Worm (Caenorhabditis elegans) whole organism, L3 larva: ENCODE results near the gene pals-27.

Experiments
- R02D3.7 ChIP-seq: fragments of 150-350 bp; optimal IDR thresholded peaks from 2 replicates; lab custom pipeline; 2014; ENCODE audit warnings: missing biosample characterization, missing genetic modification characterization
- ZK546.5 ChIP-seq: sonication (generic microtip); optimal IDR thresholded peaks from 2 replicates; lab custom pipeline; 2017; ENCODE audit warnings: missing biosample characterization, missing genetic modification characterization
- aly-2 ChIP-seq: fragments of 150-350 bp; optimal IDR thresholded peaks from 2 replicates; lab custom pipeline; 2014; ENCODE audit warnings: missing biosample characterization, missing genetic modification characterization
- ceh-16 ChIP-seq: sonication (generic microtip); optimal IDR thresholded peaks from 2 replicates; lab custom pipeline; 2017; ENCODE audit warnings: missing biosample characterization, missing genetic modification characterization
- ceh-28 ChIP-seq: fragments of 150-350 bp; optimal IDR thresholded peaks from 2 replicates; lab custom pipeline; 2014; ENCODE audit warnings: missing biosample characterization, missing genetic modification reagents, missing genetic modification characterization
- ceh-82 ChIP-seq: fragments of 150-350 bp; optimal IDR thresholded peaks from 2 replicates; lab custom pipeline; 2014; ENCODE audit warnings: missing biosample characterization, missing genetic modification characterization
- ceh-9 ChIP-seq: sonication (generic microtip); optimal IDR thresholded peaks from 2 replicates; lab custom pipeline; 2018; ENCODE audit warnings: missing biosample characterization, missing genetic modification characterization
- daf-12 ChIP-seq: fragments of 150-350 bp; optimal IDR thresholded peaks from 2 replicates; lab custom pipeline; 2014; ENCODE audit warnings: missing biosample characterization, missing genetic modification reagents, missing genetic modification characterization
- egl-5 ChIP-seq: fragments of 150-350 bp; optimal IDR thresholded peaks from 2 replicates; lab custom pipeline; 2017; ENCODE audit warnings: missing biosample characterization, missing genetic modification reagents, missing genetic modification characterization, inconsistent platforms
- elt-2 ChIP-seq: sonication (generic microtip); optimal IDR thresholded peaks from 2 replicates; lab custom pipeline; 2016; ENCODE audit warnings: missing genetic modification reagents, mild to moderate bottlenecking, missing genetic modification characterization, missing compliant biosample characterization
- eor-1 ChIP-seq, 2 experiments: fragments of 150-350 bp; optimal IDR thresholded peaks; 2 replicates each; lab custom pipeline; 2014 to 2018; ENCODE audit warnings: missing biosample characterization in 2 of 2, missing genetic modification characterization in 2 of 2
- fkh-10 ChIP-seq: sonication (generic microtip); optimal IDR thresholded peaks from 2 replicates; lab custom pipeline; 2017; ENCODE audit warnings: missing biosample characterization, missing genetic modification reagents, missing genetic modification characterization
- fkh-2 ChIP-seq: fragments of 150-350 bp; optimal IDR thresholded peaks from 2 replicates; lab custom pipeline; 2014; ENCODE audit warnings: missing biosample characterization, missing genetic modification reagents, missing genetic modification characterization
- hmg-11 ChIP-seq: sonication (generic microtip); optimal IDR thresholded peaks from 2 replicates; lab custom pipeline; 2016; ENCODE audit warnings: missing genetic modification characterization, missing compliant biosample characterization
- jun-1 ChIP-seq: fragments of 150-350 bp; optimal IDR thresholded peaks from 2 replicates; lab custom pipeline; 2014; ENCODE audit warnings: missing biosample characterization, missing genetic modification reagents, missing genetic modification characterization
- lin-15B ChIP-seq: fragments of 150-350 bp; optimal IDR thresholded peaks from 2 replicates; lab custom pipeline; 2014; ENCODE audit warnings: missing biosample characterization, missing genetic modification characterization
- lin-39 ChIP-seq: fragments of 150-350 bp; optimal IDR thresholded peaks from 2 replicates; lab custom pipeline; 2018; ENCODE audit warnings: missing biosample characterization, missing genetic modification reagents, missing genetic modification characterization
- lsy-12 ChIP-seq: sonication (generic microtip); optimal IDR thresholded peaks from 2 replicates; lab custom pipeline; 2016; ENCODE audit warnings: mild to moderate bottlenecking, missing genetic modification characterization, missing compliant biosample characterization
- mdl-1 ChIP-seq: fragments of 150-350 bp; optimal IDR thresholded peaks from 2 replicates; lab custom pipeline; 2014; ENCODE audit warnings: missing biosample characterization, missing genetic modification characterization
- mml-1 ChIP-seq: fragments of 150-350 bp; sonication (generic microtip); optimal IDR thresholded peaks from 3 replicates; lab custom pipeline; 2014; ENCODE audit warnings: missing biosample characterization, missing genetic modification characterization
- nfya-1 ChIP-seq: sonication (generic microtip); optimal IDR thresholded peaks from 2 replicates; lab custom pipeline; 2017; ENCODE audit warnings: missing genetic modification characterization, mild to moderate bottlenecking, missing compliant biosample characterization, antibody characterized with exemption, moderate library complexity; ENCODE audit not compliant: insufficient read depth
- nhr-11 ChIP-seq: fragments of 150-350 bp; optimal IDR thresholded peaks from 2 replicates; lab custom pipeline; 2014; ENCODE audit warnings: missing biosample characterization, missing genetic modification characterization
- nhr-23 ChIP-seq: fragments of 150-350 bp; optimal IDR thresholded peaks from 2 replicates; lab custom pipeline; 2014; ENCODE audit warnings: missing biosample characterization, missing genetic modification reagents, missing genetic modification characterization
- nhr-237 ChIP-seq: fragments of 150-350 bp; optimal IDR thresholded peaks from 2 replicates; lab custom pipeline; 2014; ENCODE audit warnings: missing biosample characterization, missing genetic modification characterization
- nhr-25 ChIP-seq: sonication (generic microtip); optimal IDR thresholded peaks from 2 replicates; lab custom pipeline; 2017; ENCODE audit warnings: missing biosample characterization, missing genetic modification characterization
- nhr-43 ChIP-seq: sonication (generic microtip); optimal IDR thresholded peaks from 2 replicates; lab custom pipeline; 2016; ENCODE audit warnings: mild to moderate bottlenecking, missing genetic modification characterization, missing compliant biosample characterization; ENCODE audit not compliant: poor library complexity, severe bottlenecking
- nhr-67 ChIP-seq: fragments of 150-350 bp; optimal IDR thresholded peaks from 2 replicates; lab custom pipeline; 2014; ENCODE audit warnings: missing biosample characterization, missing genetic modification characterization
- nhr-76 ChIP-seq: fragments of 150-350 bp; sonication (generic microtip); optimal IDR thresholded peaks from 5 replicates; lab custom pipeline; 2014; ENCODE audit warnings: missing biosample characterization, missing genetic modification characterization
- nhr-77 ChIP-seq: fragments of 150-350 bp; optimal IDR thresholded peaks from 2 replicates; lab custom pipeline; 2014; ENCODE audit warnings: missing biosample characterization, missing genetic modification characterization
- pha-4 ChIP-seq: fragments of 150-350 bp; optimal IDR thresholded peaks from 2 replicates; lab custom pipeline; 2014; ENCODE audit warnings: missing biosample characterization, missing genetic modification reagents, missing genetic modification characterization
- pqm-1 ChIP-seq: fragments of 150-350 bp; optimal IDR thresholded peaks from 2 replicates; lab custom pipeline; 2017; ENCODE audit warnings: missing biosample characterization, missing genetic modification characterization, inconsistent platforms
- sea-2 ChIP-seq: fragments of 150-350 bp; sonication (generic microtip); optimal IDR thresholded peaks from 4 replicates; lab custom pipeline; 2014; ENCODE audit warnings: missing biosample characterization, missing genetic modification reagents, missing genetic modification characterization
- skn-1 ChIP-seq: fragments of 150-350 bp; optimal IDR thresholded peaks from 2 replicates; lab custom pipeline; 2014; ENCODE audit warnings: missing biosample characterization, missing genetic modification characterization
- snpc-4 ChIP-seq: fragments of 150-350 bp; optimal IDR thresholded peaks from 2 replicates; lab custom pipeline; 2014; ENCODE audit warnings: missing biosample characterization, missing genetic modification characterization
- tbx-2 ChIP-seq: sonication (generic microtip); optimal IDR thresholded peaks from 2 replicates; lab custom pipeline; 2016; ENCODE audit warnings: mild to moderate bottlenecking, missing genetic modification characterization, missing compliant biosample characterization
- unc-39 ChIP-seq: sonication (generic microtip); optimal IDR thresholded peaks from 4 replicates; lab custom pipeline; 2017; ENCODE audit warnings: missing biosample characterization, missing genetic modification characterization
- unc-62 ChIP-seq: fragments of 150-350 bp; sonication (generic microtip); optimal IDR thresholded peaks from 4 replicates; lab custom pipeline; 2014; ENCODE audit warnings: missing biosample characterization, missing genetic modification reagents, missing genetic modification characterization
- ztf-11 ChIP-seq: fragments of 150-350 bp; optimal IDR thresholded peaks from 2 replicates; lab custom pipeline; 2014; ENCODE audit warnings: missing biosample characterization, missing genetic modification characterization

The pals-27 gene

DNA sequence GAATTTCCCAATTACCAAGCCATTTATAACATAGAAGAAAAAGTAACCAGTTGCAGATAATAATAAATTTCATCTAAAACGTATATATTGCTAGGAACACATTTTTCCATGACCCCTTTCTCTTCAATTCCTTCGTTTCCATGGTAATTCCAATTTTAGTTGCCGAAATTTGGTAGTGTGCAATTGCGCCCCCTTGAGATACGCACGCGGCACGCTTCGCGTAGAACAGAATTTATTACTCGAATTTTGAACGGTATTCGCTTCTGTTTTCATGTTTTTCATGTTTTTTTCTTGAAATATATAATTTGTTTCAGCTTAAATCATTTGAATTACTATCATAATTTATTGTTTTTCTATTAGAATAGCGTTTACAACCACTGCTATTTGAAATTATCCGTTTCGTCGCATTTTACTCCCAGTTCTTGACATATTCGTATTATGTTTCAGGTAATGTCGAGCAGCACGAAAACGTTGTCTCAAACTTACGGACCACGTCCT lies 22.9 kb downstream of the pals-27 start, which contains the start of the genes R07E5.17 and snfc-5:
Gene R07E5.17 (minus strand): TSS at position 98 of the 498 bp plus-strand sequence.
Gene snfc-5 (plus strand): TSS at position 448 of the 498 bp plus-strand sequence.
- TF ChIP-seq unc-62 = no peak
- no peak for TF ChIP-seq fkh-10 (GFP tag; lab: Kevin White, UChicago)
- peak; percentile 2 for TF ChIP-seq snpc-4 (tag; lab: Kevin White, UChicago)
- TF ChIP-seq lin-39 (tag; lab: Kevin White, UChicago) = peak; percentile 23
- peak; percentile 9 for TF ChIP-seq nhr-25
- peak; percentile 12 for TF ChIP-seq elt-2 (tag; lab: Kevin White, UChicago)
- peak; percentile 31 for TF ChIP-seq nhr-23 (tag; lab: Kevin White, UChicago)
- TF ChIP-seq nfya-1 = peak; percentile 60
- peak; percentile 77 for TF ChIP-seq lin-15B (tag; lab: Kevin White, UChicago)
- TF ChIP-seq daf-12 (tag; lab: Kevin White, UChicago) = no peak

DNA sequence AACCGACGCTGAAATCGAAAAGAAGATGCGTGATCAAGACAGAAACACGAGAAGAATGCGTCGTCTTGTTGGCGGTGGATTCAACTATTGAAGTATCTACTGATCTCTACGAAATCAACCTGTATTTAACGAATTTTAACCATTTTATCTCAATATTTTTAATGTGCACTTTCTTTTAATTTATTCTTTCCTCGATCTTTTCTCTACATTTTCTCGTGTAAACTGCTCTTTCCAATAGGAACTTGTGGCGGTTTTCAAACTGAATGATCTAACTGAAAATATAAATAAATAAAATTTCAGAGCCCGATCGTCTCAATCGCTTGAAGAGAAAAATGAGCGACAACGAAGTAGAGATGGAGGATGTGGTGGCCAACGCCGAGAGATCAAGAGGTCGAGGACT lies 24.5 kb downstream of the pals-27 start, which contains the start of gene rnp-4:
Gene rnp-4 (plus strand): TSS at position 301 of the 400 bp plus-strand sequence.
- no peak for TF ChIP-seq hmg-11
- TF ChIP-seq unc-39 = no peak
- TF ChIP-seq aly-2 (tag; lab: Kevin White, UChicago) = no peak
- no peak for TF ChIP-seq ztf-11
- no peak for TF ChIP-seq tbx-2 (tag; lab: Kevin White, UChicago)
- no peak for TF ChIP-seq pha-4 (tag; lab: Kevin White, UChicago)
- TF ChIP-seq nfya-1 = no peak
- no peak for TF ChIP-seq nhr-77 (tag; lab: Kevin White, UChicago)
- no peak for TF ChIP-seq nhr-237
- TF ChIP-seq elt-2 (tag; lab: Kevin White, UChicago) = no peak
- TF ChIP-seq ceh-9 (tag; lab: Kevin White, UChicago) = no peak
- no peak for TF ChIP-seq snpc-4 (tag; lab: Kevin White, UChicago)
- TF ChIP-seq eor-1 (tag; optimal IDR thresholded peaks at IDR 0.05; lab: Kevin White, UChicago) = no peak
- no peak for TF ChIP-seq mdl-1 (tag; lab: Kevin White, UChicago)
- no peak for TF ChIP-seq R02D3.7
- no peak for TF ChIP-seq ceh-82

DNA sequence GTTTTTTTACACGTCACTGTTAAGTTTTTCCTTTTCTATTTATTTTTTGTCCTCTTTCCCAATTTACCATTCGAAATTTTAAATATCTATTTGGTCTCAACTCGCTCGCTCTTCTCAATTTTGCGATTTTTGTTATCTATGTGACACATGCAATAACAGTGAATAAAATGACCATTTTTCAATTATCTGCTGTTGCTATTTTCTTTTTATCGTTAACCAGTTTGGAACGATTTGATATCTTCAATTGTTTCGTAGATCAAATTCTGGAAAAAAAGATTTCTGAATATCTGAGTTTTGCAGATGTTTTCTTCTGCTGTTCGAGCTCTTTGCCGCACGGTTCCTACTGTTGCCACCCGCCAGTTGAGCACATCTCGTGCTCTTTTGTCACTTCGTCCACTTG lies 25.7 kb downstream of the pals-27 start, which contains the start of gene prdx-3:
Gene prdx-3 (plus strand): TSS at position 301 of the 400 bp plus-strand sequence.
- TF ChIP-seq sea-2 = no peak
- no peak for TF ChIP-seq fkh-2 (tag; lab: Kevin White, UChicago)
- TF ChIP-seq unc-62 = no peak

DNA sequence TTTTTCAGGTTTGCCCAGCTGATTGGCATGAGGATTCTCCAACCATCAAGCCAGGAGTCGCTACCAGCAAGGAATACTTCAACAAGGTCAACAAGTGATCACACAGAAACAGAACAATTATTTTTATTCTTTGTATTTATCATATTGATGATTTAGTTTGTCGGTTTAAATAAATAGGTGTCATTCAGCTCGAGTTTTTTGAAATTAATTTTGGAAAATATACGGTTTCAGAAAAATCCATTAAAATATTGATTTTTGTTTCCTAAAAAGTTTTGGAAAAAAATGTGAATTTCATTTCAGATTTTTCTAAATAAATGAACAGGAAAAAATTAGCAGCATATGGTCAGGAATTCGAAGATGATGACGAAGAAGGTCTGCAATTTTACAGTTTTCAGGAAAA lies 26.8 kb downstream of the pals-27 start, which contains the start of gene gpch-1:
Gene gpch-1 (plus strand): TSS at position 301 of the 400 bp plus-strand sequence.
- TF ChIP-seq nhr-43 (tag; lab: Kevin White, UChicago) (no peak), ceh-28 (tag; lab: Kevin White, UChicago) (no peak), R02D3.7 (no peak), skn-1 (tag; lab: Kevin White, UChicago) (no peak), nhr-77 (tag; lab: Kevin White, UChicago) (no peak), ZK546.5 (tag; lab: Kevin White, UChicago) (no peak), elt-2 (tag; lab: Kevin White, UChicago) (no peak), ceh-16 (no peak), nhr-67 (tag; lab: Kevin White, UChicago) (no peak)

DNA sequence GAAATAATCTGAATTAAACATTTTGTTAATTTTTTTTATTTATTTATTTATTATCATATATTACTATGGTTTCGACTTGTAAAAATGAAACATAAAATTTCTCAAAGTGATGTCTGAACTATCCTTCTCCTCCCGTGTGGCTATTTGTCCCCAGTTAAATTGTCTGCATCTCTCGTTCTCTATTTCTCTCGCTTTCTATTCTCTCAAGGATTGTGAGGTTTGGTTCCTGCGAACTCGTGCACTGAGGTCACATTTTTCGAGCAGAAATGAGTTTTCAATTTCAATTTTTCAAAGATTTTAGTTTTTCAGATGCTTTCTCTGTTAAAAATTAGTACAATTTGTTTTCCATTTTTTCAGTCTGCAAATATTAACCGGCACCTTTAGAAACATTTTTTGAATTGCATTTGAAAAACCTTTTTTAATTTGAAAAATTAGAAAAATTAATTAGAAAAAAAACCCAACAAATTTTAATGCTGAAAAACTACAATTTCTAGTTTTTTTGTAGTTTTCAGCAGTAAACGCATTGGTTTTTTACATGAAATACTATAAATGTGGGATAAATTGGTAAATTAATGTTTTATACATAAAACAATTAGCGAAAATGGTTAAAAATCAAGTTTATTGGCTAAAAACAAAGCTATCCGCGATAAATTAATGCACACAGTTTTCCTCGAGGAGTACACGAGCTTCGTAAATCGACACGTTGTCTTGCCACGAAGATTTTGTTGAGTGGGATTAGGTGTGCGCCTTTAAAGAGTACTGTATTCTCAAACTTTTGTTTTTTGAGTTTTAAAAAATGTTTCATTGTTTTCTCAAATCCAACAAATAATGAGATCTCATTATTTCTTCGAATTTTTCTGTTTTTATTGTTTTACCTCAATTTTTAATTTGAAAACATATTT lies 30.9 kb downstream of the pals-27 start:
- peak; percentile 8 for TF ChIP-seq lin-15B (tag; lab: Kevin White, UChicago)
- TF ChIP-seq nhr-76 = no peak
- no peak for TF ChIP-seq lin-39 (tag; lab: Kevin White, UChicago)
- peak; percentile 30 for TF ChIP-seq pha-4 (tag; lab: Kevin White, UChicago)
- TF ChIP-seq hmg-11 = no peak
- TF ChIP-seq mml-1 (tag; lab: Kevin White, UChicago) = no peak
- peak; percentile 22 for TF ChIP-seq jun-1
- peak; percentile 36 for TF ChIP-seq elt-2 (tag; lab: Kevin White, UChicago)
- TF ChIP-seq ceh-9 (tag; lab: Kevin White, UChicago) = no peak
- peak; percentile 10 for TF ChIP-seq pqm-1 (tag; lab: Kevin White, UChicago)
- TF ChIP-seq sea-2 = no peak
- TF ChIP-seq snpc-4 (tag; lab: Kevin White, UChicago) = peak; percentile 72
- TF ChIP-seq egl-5 (tag; lab: Kevin White, UChicago) = no peak
- no peak for TF ChIP-seq lsy-12 (tag; lab: Kevin White, UChicago)
- no peak for TF ChIP-seq nhr-11 (tag; lab: Kevin White, UChicago)
- no peak for TF ChIP-seq ceh-16
- TF ChIP-seq nfya-1 = peak; percentile 49
- TF ChIP-seq unc-62 = no peak
